Worm (Caenorhabditis elegans) whole organism, L4 larva: ENCODE results near the gene dkc-1.

ENCODE experiments used
- F10B5.3 ChIP-seq: sonication (generic microtip); optimal IDR thresholded peaks from 2 replicates; lab custom pipeline; 2016; ENCODE audit warnings: mild to moderate bottlenecking, missing genetic modification characterization, missing compliant biosample characterization
- F37D6.2 ChIP-seq: sonication (generic microtip); optimal IDR thresholded peaks from 2 replicates; lab custom pipeline; 2016; ENCODE audit warnings: mild to moderate bottlenecking, missing genetic modification characterization, missing compliant biosample characterization
- R02D3.7 ChIP-seq: fragments of 150-350 bp; sonication (generic microtip); optimal IDR thresholded peaks from 3 replicates; lab custom pipeline; 2014; ENCODE audit warnings: missing biosample characterization, missing genetic modification characterization
- T20F7.1 ChIP-seq: fragments of 200-800 bp; sonication (Bioruptor generic); optimal IDR thresholded peaks from 2 replicates; lab custom pipeline; 2018; ENCODE audit warnings: mild to moderate bottlenecking, missing genetic modification characterization, missing compliant biosample characterization
- Y105C5A.15 ChIP-seq: fragments of 200-800 bp; sonication (Bioruptor generic); IDR thresholded peaks from 2 replicates; pipeline ENCODE4 v1.3.6; 2022; ENCODE audit warnings: missing genetic modification characterization, missing compliant biosample characterization
- ZK337.2 ChIP-seq: fragments of 200-800 bp; sonication (Bioruptor generic); IDR thresholded peaks from 2 replicates; pipeline ENCODE4 v1.3.6; 2022; ENCODE audit warnings: missing genetic modification reagents, missing genetic modification characterization, missing compliant biosample characterization
- ZK546.5 ChIP-seq, 2 experiments: sonication (generic microtip); optimal IDR thresholded peaks; 2 replicates each; lab custom pipeline; 2017; ENCODE audit warnings: missing biosample characterization in 2 of 2, missing genetic modification characterization in 2 of 2
- aly-2 ChIP-seq: sonication (generic microtip); optimal IDR thresholded peaks from 2 replicates; lab custom pipeline; 2018; ENCODE audit warnings: missing biosample characterization, missing genetic modification characterization
- arid-1 ChIP-seq: fragments of 200-800 bp; sonication (Bioruptor generic); conservative IDR thresholded peaks from 2 replicates; pipeline ENCODE4 v1.3.6; 2022; ENCODE audit warnings: missing genetic modification reagents, missing genetic modification characterization, missing compliant biosample characterization
- attf-4 ChIP-seq: sonication (generic microtip); optimal IDR thresholded peaks from 3 replicates; lab custom pipeline; 2017; ENCODE audit warnings: missing biosample characterization, missing genetic modification characterization
- ceh-20 ChIP-seq: fragments of 200-800 bp; sonication (Bioruptor generic); IDR thresholded peaks from 2 replicates; pipeline ENCODE4 v1.3.6; 2022; ENCODE audit warnings: missing genetic modification reagents, missing genetic modification characterization, missing compliant biosample characterization
- ceh-28 ChIP-seq: fragments of 150-350 bp; optimal IDR thresholded peaks from 2 replicates; lab custom pipeline; 2014; ENCODE audit warnings: missing biosample characterization, missing genetic modification reagents, missing genetic modification characterization
- ceh-32 ChIP-seq: sonication (generic microtip); optimal IDR thresholded peaks from 2 replicates; lab custom pipeline; 2016; ENCODE audit warnings: mild to moderate bottlenecking, missing genetic modification characterization, missing compliant biosample characterization; ENCODE audit not compliant: poor library complexity
- ceh-62 ChIP-seq: sonication (generic microtip); optimal IDR thresholded peaks from 2 replicates; lab custom pipeline; 2017; ENCODE audit warnings: missing biosample characterization, missing genetic modification characterization
- daf-16 ChIP-seq, 3 experiments: sonication (generic microtip); optimal IDR thresholded peaks; 2 replicates each; lab custom pipeline; 2016 to 2017; ENCODE audit warnings: missing genetic modification characterization in 3 of 3, missing genetic modification reagents in 3 of 3, mild to moderate bottlenecking in 2 of 3, missing compliant biosample characterization in 2 of 3, missing biosample characterization in 1 of 3, moderate library complexity in 1 of 3
- daf-19 ChIP-seq: fragments of 200-800 bp; sonication (Bioruptor generic); conservative IDR thresholded peaks from 2 replicates; pipeline ENCODE4 v1.3.6; 2022; ENCODE audit warnings: missing genetic modification characterization, missing compliant biosample characterization
- duxl-1 ChIP-seq: sonication (generic microtip); optimal IDR thresholded peaks from 2 replicates; lab custom pipeline; 2016; ENCODE audit warnings: mild to moderate bottlenecking, missing genetic modification characterization, moderate library complexity, missing compliant biosample characterization; ENCODE audit not compliant: poor library complexity
- fos-1 ChIP-seq: fragments of 150-350 bp; optimal IDR thresholded peaks from 2 replicates; lab custom pipeline; 2014; ENCODE audit warnings: missing biosample characterization, missing genetic modification characterization
- hif-1 ChIP-seq, 2 experiments: sonication (generic microtip); optimal IDR thresholded peaks; 2 replicates each; lab custom pipeline; 2016 to 2017; ENCODE audit warnings: missing compliant biosample characterization in 2 of 2, missing genetic modification characterization in 2 of 2, missing genetic modification reagents in 2 of 2, missing genotype in 2 of 2, mild to moderate bottlenecking in 1 of 2
- hlh-11 ChIP-seq: fragments of 200-800 bp; sonication (Bioruptor generic); optimal IDR thresholded peaks from 2 replicates; lab custom pipeline; 2018; ENCODE audit warnings: mild to moderate bottlenecking, missing genetic modification characterization, missing compliant biosample characterization
- hlh-30 ChIP-seq: sonication (generic microtip); optimal IDR thresholded peaks from 2 replicates; lab custom pipeline; 2017; ENCODE audit warnings: antibody characterized with exemption, mild to moderate bottlenecking, missing genetic modification characterization, missing compliant biosample characterization; ENCODE audit not compliant: insufficient read depth
- hmg-1.1 ChIP-seq: fragments of 200-800 bp; sonication (Bioruptor generic); IDR thresholded peaks from 2 replicates; pipeline ENCODE4 v1.3.6; 2022; ENCODE audit warnings: missing genetic modification reagents, missing genetic modification characterization, missing compliant biosample characterization
- lin-1 ChIP-seq: fragments of 200-800 bp; sonication (Bioruptor generic); IDR thresholded peaks from 2 replicates; pipeline ENCODE4 v1.3.6; 2022; ENCODE audit warnings: missing genetic modification reagents, missing genetic modification characterization, missing compliant biosample characterization
- lin-29 ChIP-seq: fragments of 200-800 bp; sonication (Bioruptor generic); IDR thresholded peaks from 2 replicates; pipeline ENCODE4 v1.3.6; 2022; ENCODE audit warnings: missing genetic modification reagents, missing genetic modification characterization, missing compliant biosample characterization
- lin-38 ChIP-seq: fragments of 200-800 bp; sonication (Bioruptor generic); IDR thresholded peaks from 2 replicates; pipeline ENCODE4 v1.3.6; 2022; ENCODE audit warnings: missing genetic modification reagents, missing genetic modification characterization, missing compliant biosample characterization
- lin-39 ChIP-seq: fragments of 150-350 bp; optimal IDR thresholded peaks from 2 replicates; lab custom pipeline; 2014; ENCODE audit warnings: missing biosample characterization, missing genetic modification reagents, missing genetic modification characterization
- madf-5 ChIP-seq, 2 experiments: fragments of 200-800 bp; sonication (Bioruptor generic); IDR thresholded peaks; 2 replicates each; pipeline ENCODE4 v1.3.6; 2022; ENCODE audit warnings: missing compliant biosample characterization in 2 of 2, missing genetic modification characterization in 2 of 2
- madf-9 ChIP-seq: fragments of 200-800 bp; sonication (Bioruptor generic); conservative IDR thresholded peaks from 2 replicates; pipeline ENCODE4 v1.3.6; 2022; ENCODE audit warnings: missing genetic modification reagents, missing genetic modification characterization, missing compliant biosample characterization
- mdl-1 ChIP-seq, 2 experiments: fragments of 150-350 bp in 1 of 2; sonication (generic microtip) in 1 of 2; optimal IDR thresholded peaks; 2 replicates each; lab custom pipeline; 2014 to 2017; ENCODE audit warnings: missing biosample characterization in 2 of 2, missing genetic modification characterization in 2 of 2
- mdt-29 ChIP-seq: fragments of 200-800 bp; sonication (Bioruptor generic); IDR thresholded peaks from 2 replicates; pipeline ENCODE4 v1.3.6; 2022; ENCODE audit warnings: missing genetic modification reagents, missing genetic modification characterization, missing compliant biosample characterization
- mep-1 ChIP-seq: fragments of 150-350 bp; sonication (generic microtip); optimal IDR thresholded peaks from 3 replicates; lab custom pipeline; 2014; ENCODE audit warnings: missing biosample characterization, missing genetic modification characterization
- mxl-3 ChIP-seq: fragments of 200-800 bp; sonication (Bioruptor generic); optimal IDR thresholded peaks from 2 replicates; lab custom pipeline; 2018; ENCODE audit warnings: mild to moderate bottlenecking, missing genetic modification characterization, missing compliant biosample characterization
- nhr-10 ChIP-seq: fragments of 150-350 bp; optimal IDR thresholded peaks from 2 replicates; lab custom pipeline; 2014; ENCODE audit warnings: missing biosample characterization, missing genetic modification characterization
- nhr-28 ChIP-seq: fragments of 150-350 bp; optimal IDR thresholded peaks from 2 replicates; lab custom pipeline; 2014; ENCODE audit warnings: missing biosample characterization, missing genetic modification characterization
- nhr-76 ChIP-seq: fragments of 150-350 bp; optimal IDR thresholded peaks from 2 replicates; lab custom pipeline; 2014; ENCODE audit warnings: missing biosample characterization, missing genetic modification characterization
- pqm-1 ChIP-seq: sonication (generic microtip); optimal IDR thresholded peaks from 2 replicates; lab custom pipeline; 2017; ENCODE audit warnings: missing biosample characterization, missing genetic modification characterization
- saeg-2 ChIP-seq: fragments of 200-800 bp; sonication (Bioruptor generic); IDR thresholded peaks from 2 replicates; pipeline ENCODE4 v1.3.6; 2022; ENCODE audit warnings: missing genetic modification reagents, missing genetic modification characterization, missing compliant biosample characterization
- sdz-12 ChIP-seq: fragments of 200-800 bp; sonication (Bioruptor generic); optimal IDR thresholded peaks from 2 replicates; lab custom pipeline; 2018; ENCODE audit warnings: mild to moderate bottlenecking, missing genetic modification characterization, missing compliant biosample characterization
- snpc-1.2 ChIP-seq: fragments of 200-800 bp; sonication (Bioruptor generic); IDR thresholded peaks from 2 replicates; pipeline ENCODE4 v1.3.6; 2022; ENCODE audit warnings: missing genetic modification reagents, missing genetic modification characterization, missing compliant biosample characterization
- spr-3 ChIP-seq: fragments of 200-800 bp; sonication (Bioruptor generic); optimal IDR thresholded peaks from 2 replicates; lab custom pipeline; 2018; ENCODE audit warnings: mild to moderate bottlenecking, missing genetic modification characterization, missing compliant biosample characterization
- tra-1 ChIP-seq: fragments of 200-800 bp; sonication (Bioruptor generic); IDR thresholded peaks from 2 replicates; pipeline ENCODE4 v1.3.6; 2022; ENCODE audit warnings: missing genetic modification reagents, missing genetic modification characterization, missing compliant biosample characterization
- unc-130 ChIP-seq: sonication (generic microtip); optimal IDR thresholded peaks from 2 replicates; lab custom pipeline; 2016; ENCODE audit warnings: missing genetic modification reagents, missing genetic modification characterization, missing compliant biosample characterization
- unc-62 ChIP-seq, 3 experiments: fragments of 150-350 bp in 1 of 3; sonication (generic microtip); optimal IDR thresholded peaks in 2 of 3; peaks in 1 of 3; 1 replicate in 1 of 3; 2 replicates in 2 of 3; lab custom pipeline; 2014 to 2017; ENCODE audit warnings: missing biosample characterization in 3 of 3, missing genetic modification characterization in 3 of 3, missing genetic modification reagents in 3 of 3, missing genotype in 1 of 3
- zag-1 ChIP-seq: fragments of 150-350 bp; optimal IDR thresholded peaks from 2 replicates; lab custom pipeline; 2014; ENCODE audit warnings: missing biosample characterization, missing genetic modification characterization
- zfp-2 ChIP-seq: sonication (generic microtip); optimal IDR thresholded peaks from 2 replicates; lab custom pipeline; 2016; ENCODE audit warnings: mild to moderate bottlenecking, missing genetic modification characterization, missing compliant biosample characterization
- zip-11 ChIP-seq: fragments of 200-800 bp; sonication (Bioruptor generic); IDR thresholded peaks from 2 replicates; pipeline ENCODE4 v1.3.6; 2022; ENCODE audit warnings: missing genetic modification characterization, missing compliant biosample characterization
- zip-2 ChIP-seq: fragments of 150-350 bp; optimal IDR thresholded peaks from 2 replicates; lab custom pipeline; 2014; ENCODE audit warnings: missing biosample characterization, missing genetic modification characterization
- ztf-11 ChIP-seq: fragments of 150-350 bp; optimal IDR thresholded peaks from 2 replicates; lab custom pipeline; 2014; ENCODE audit warnings: missing biosample characterization, missing genetic modification characterization

The dkc-1 gene

DNA sequence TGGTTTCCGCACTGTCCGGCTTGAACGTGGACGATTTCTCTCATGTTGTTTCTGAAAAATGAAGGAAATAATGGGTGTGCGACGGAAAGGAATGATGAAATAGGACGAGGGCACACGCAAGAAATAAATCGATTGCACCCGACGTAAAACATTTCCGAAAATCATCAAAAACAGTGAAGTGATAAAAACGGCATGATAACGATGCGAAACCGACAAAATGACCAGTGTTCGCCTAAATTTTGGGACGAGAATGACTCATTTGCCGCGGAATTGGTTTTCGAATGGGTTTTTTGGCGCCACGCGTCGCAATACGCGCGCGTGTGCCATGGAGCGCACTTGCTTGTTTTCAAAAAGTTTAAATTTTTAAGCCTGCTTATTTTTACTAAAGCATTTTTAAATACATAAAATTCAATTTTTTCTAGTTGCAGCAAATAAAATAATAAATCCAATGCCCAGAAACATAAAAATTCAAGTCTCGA lies 5.8 kb upstream of the dkc-1 start, which contains the start of the genes tbb-1 and rib-2 (continued):
- TF ChIP-seq hlh-30 (tag; lab: Kevin White, UChicago) (peak; percentile 88), F10B5.3 (tag; lab: Kevin White, UChicago) (no peak), ztf-11 (no peak)

DNA sequence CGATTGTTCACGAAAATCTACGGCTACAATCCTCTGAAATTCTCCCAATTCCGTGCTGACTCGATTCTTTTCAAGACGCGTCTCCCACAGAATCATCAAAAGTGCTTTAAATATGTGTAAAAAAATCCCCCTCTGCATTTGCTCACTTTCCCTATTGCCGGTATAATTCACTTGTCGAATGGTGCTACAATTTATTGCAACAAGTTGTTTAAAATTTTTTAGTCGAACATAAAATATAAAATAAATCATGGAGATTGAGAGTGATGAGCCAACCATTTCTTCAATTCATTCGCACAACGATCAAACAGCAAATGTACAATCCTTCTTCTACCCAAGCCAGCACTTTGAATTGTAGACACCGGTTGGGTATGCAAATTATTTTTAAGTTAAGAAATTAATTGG lies 1.8 kb upstream of the dkc-1 start:
- peak; percentile 45; the same call in 1 of the 2 replicates for TF ChIP-seq mdt-29 (GFP tag; lab: Robert Waterston, UW)
- TF ChIP-seq tra-1 (GFP tag; lab: Robert Waterston, UW), result 0 out of 2 replicates have a peak, but pooled peaks have one; percentile 7
- no peak for TF ChIP-seq fos-1
- no peak for TF ChIP-seq duxl-1
- no peak for TF ChIP-seq ceh-28
- no peak for TF ChIP-seq zip-11 (GFP tag; lab: Robert Waterston, UW)
- TF ChIP-seq ZK546.5 (tag; optimal IDR thresholded peaks at IDR 0.05; lab: Kevin White, UChicago), result no peak
- TF ChIP-seq lin-39 (tag; lab: Kevin White, UChicago), result no peak
- no peak for TF ChIP-seq hif-1 (tag; optimal IDR thresholded peaks at IDR 0.05; lab: Kevin White, UChicago)
- TF ChIP-seq Y105C5A.15 (GFP tag; lab: Robert Waterston, UW), result no peak
- no peak for TF ChIP-seq zag-1 (tag; lab: Kevin White, UChicago)
- TF ChIP-seq zfp-2 (tag; lab: Kevin White, UChicago), result no peak
- TF ChIP-seq F10B5.3 (tag; lab: Kevin White, UChicago), result peak; percentile 29
- TF ChIP-seq mdl-1 (tag; optimal IDR thresholded peaks at IDR 0.05; lab: Kevin White, UChicago), result no peak
- peak; percentile 30 for TF ChIP-seq mep-1 (tag; lab: Kevin White, UChicago)
- peak; percentile 78 for TF ChIP-seq unc-130 (GFP tag; lab: Kevin White, UChicago)
- TF ChIP-seq arid-1, result peak; percentile 74; the same call in 1 of the 2 replicates
- TF ChIP-seq saeg-2 (GFP tag; lab: Robert Waterston, UW), result no peak
- no peak for TF ChIP-seq ceh-20
- no peak for TF ChIP-seq nhr-10 (tag; lab: Kevin White, UChicago)
- TF ChIP-seq hmg-1.1 (GFP tag; lab: Robert Waterston, UW), result no peak
- TF ChIP-seq zip-2 (tag; lab: Kevin White, UChicago), result no peak
- no peak for TF ChIP-seq T20F7.1 (GFP tag; lab: Kevin White, UChicago)
- TF ChIP-seq ceh-62, result no peak
- no peak for TF ChIP-seq pqm-1 (tag; lab: Kevin White, UChicago)
- TF ChIP-seq lin-38 (GFP tag; lab: Robert Waterston, UW), result peak; percentile 80
- no peak for TF ChIP-seq R02D3.7 (tag; lab: Kevin White, UChicago)
- no peak for TF ChIP-seq F37D6.2
- TF ChIP-seq snpc-1.2 (GFP tag; lab: Robert Waterston, UW), result peak; percentile 65; the same call in 1 of the 2 replicates
- TF ChIP-seq aly-2 (tag; lab: Kevin White, UChicago), result no peak
- no peak for TF ChIP-seq spr-3 (GFP tag; lab: Kevin White, UChicago)
- TF ChIP-seq ZK337.2 (GFP tag; lab: Robert Waterston, UW), result no peak
- TF ChIP-seq attf-4, result no peak
- TF ChIP-seq lin-1 (GFP tag; lab: Robert Waterston, UW), result peak; percentile 69; the same call in 1 of the 2 replicates
- TF ChIP-seq unc-62 (GFP tag; optimal IDR thresholded peaks at IDR 0.05 in 1 of 2; lab: Kevin White, UChicago), result no peak
- no peak for TF ChIP-seq unc-62 (tag; optimal IDR thresholded peaks at IDR 0.05; lab: Kevin White, UChicago)
- TF ChIP-seq nhr-28 (tag; lab: Kevin White, UChicago), result no peak
- no peak for TF ChIP-seq madf-9 (GFP tag; lab: Robert Waterston, UW)
- TF ChIP-seq madf-5 (GFP tag; IDR thresholded peaks at IDR 0.05; lab: Robert Waterston, UW), result 0 out of 4 replicates have a peak, but pooled peaks of 1 of the 2 experiments have one; percentile 31
- TF ChIP-seq sdz-12, result no peak
- TF ChIP-seq ceh-32, result no peak
- TF ChIP-seq nhr-76 (tag; lab: Kevin White, UChicago), result no peak
- TF ChIP-seq daf-16 (GFP tag; optimal IDR thresholded peaks at IDR 0.05; lab: Kevin White, UChicago), result peak in 1 of 2 experiments; percentile 12
- TF ChIP-seq daf-16 (tag; optimal IDR thresholded peaks at IDR 0.05; lab: Kevin White, UChicago), result no peak
- TF ChIP-seq lin-29 (GFP tag; lab: Robert Waterston, UW), result no peak
- no peak for TF ChIP-seq daf-19 (GFP tag; lab: Robert Waterston, UW)
- no peak for TF ChIP-seq hlh-11 (tag; lab: Kevin White, UChicago)
- TF ChIP-seq mxl-3, result no peak
